Fruit fly (Drosophila melanogaster): ENCODE data around the gene CG13784.

Gene CG13784

DNA sequence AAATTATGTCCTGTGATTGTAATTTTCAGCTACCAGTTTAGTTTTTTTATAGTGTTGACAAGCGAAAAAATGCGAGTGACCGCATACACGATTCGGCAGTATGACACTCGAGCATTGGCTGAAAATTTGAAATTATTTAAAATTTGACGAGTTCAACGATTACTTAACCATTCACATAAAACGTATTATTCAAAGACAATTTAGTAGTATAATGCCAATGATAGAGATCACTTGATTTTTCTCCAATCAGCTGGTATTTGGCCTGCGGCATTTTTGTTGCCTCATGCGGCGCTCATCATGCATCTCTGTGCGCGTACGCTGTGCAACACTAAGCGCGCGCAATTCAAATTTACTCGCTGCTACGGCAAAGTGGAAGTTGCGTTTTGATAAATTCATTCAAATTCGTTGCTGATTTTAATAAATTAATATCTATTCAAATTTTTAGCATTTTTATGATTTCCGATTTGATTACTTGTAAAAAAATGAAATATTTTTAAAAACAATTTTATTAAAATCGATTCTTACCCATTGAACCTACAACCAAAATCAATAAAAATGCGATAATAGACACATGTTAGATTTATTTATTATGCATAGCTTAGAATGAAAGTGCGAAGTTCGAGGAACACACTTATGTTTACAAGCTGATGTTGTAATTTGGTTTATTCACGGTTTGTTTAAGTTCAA lies 25.3 kb downstream of the CG13784 start, which contains the start of gene CG4497 (continued):
- peak; percentile 77 for TF ChIP-seq btn (GFP tag; optimal IDR thresholded peaks at IDR 0.05)
- peak; percentile 78 for TF ChIP-seq CG7987 (GFP tag; optimal IDR thresholded peaks at IDR 0.05)
- peak; percentile 94 for TF ChIP-seq CG9215 (GFP tag; IDR thresholded peaks at IDR 0.05)
- no peak for TF ChIP-seq lov (optimal IDR thresholded peaks at IDR 0.05)
- peak; percentile 88 for TF ChIP-seq lov (GFP tag; IDR thresholded peaks at IDR 0.05)
- peak; percentile 95 for TF ChIP-seq bab2 (GFP tag; optimal IDR thresholded peaks at IDR 0.05)
- peak; percentile 98 for TF ChIP-seq Hsf (GFP tag; optimal IDR thresholded peaks at IDR 0.05)
- TF ChIP-seq CG18011 (GFP tag; optimal IDR thresholded peaks at IDR 0.05): peak; percentile 88
- TF ChIP-seq slou (GFP tag; optimal IDR thresholded peaks at IDR 0.05): peak; percentile 93
- peak; percentile 86 for TF ChIP-seq en (GFP tag; optimal IDR thresholded peaks at IDR 0.05)
- peak; percentile 92 for TF ChIP-seq croc (GFP tag; conservative IDR thresholded peaks at IDR 0.05)
- TF ChIP-seq CG10543 (GFP tag; optimal IDR thresholded peaks at IDR 0.05): peak; percentile 87
- no peak for TF ChIP-seq pita (GFP tag; optimal IDR thresholded peaks at IDR 0.05)
- TF ChIP-seq CG9876 (GFP tag; optimal IDR thresholded peaks at IDR 0.05): peak; percentile 98
- TF ChIP-seq Vsx1 (GFP tag; optimal IDR thresholded peaks at IDR 0.05): peak; percentile 62
- TF ChIP-seq toy (GFP tag; IDR thresholded peaks at IDR 0.05): peak; percentile 76
- TF ChIP-seq HmgD (GFP tag; optimal IDR thresholded peaks at IDR 0.05): peak; percentile 92
- peak; percentile 92 for TF ChIP-seq ttk (GFP tag; IDR thresholded peaks at IDR 0.05)
- peak; percentile 93 for TF ChIP-seq CHES-1-like (GFP tag; optimal IDR thresholded peaks at IDR 0.05)
- peak; percentile 26 for TF ChIP-seq CG6813 (GFP tag; optimal IDR thresholded peaks at IDR 0.05)
- peak; percentile 82 for TF ChIP-seq Poxn (GFP tag; IDR thresholded peaks at IDR 0.05)
- peak; percentile 90 for TF ChIP-seq Gug (GFP tag; IDR thresholded peaks at IDR 0.05)
- TF ChIP-seq CG17359 (tag; optimal IDR thresholded peaks at IDR 0.05): peak; percentile 77
- no peak for TF ChIP-seq h (optimal IDR thresholded peaks at IDR 0.05)
- peak; percentile 20 for TF ChIP-seq CG17568 (GFP tag; optimal IDR thresholded peaks at IDR 0.05)
- TF ChIP-seq CG12219 (GFP tag; optimal IDR thresholded peaks at IDR 0.05): peak; percentile 48
- peak; percentile 89 for TF ChIP-seq al (GFP tag; IDR thresholded peaks at IDR 0.05)
- TF ChIP-seq HLH54F (GFP tag; optimal IDR thresholded peaks at IDR 0.05): peak; percentile 98
- peak; percentile 66 for TF ChIP-seq CG11085 (GFP tag; IDR thresholded peaks at IDR 0.05)
- peak; percentile 92 for TF ChIP-seq Gsc (GFP tag; IDR thresholded peaks at IDR 0.05)
- TF ChIP-seq nerfin-2 (GFP tag; IDR thresholded peaks at IDR 0.05; ENCODE audit: partially characterized antibody): peak; percentile 85
- TF ChIP-seq CG4404 (GFP tag; IDR thresholded peaks at IDR 0.05): peak; percentile 98
- peak; percentile 93 for TF ChIP-seq knrl (GFP tag; IDR thresholded peaks at IDR 0.05; ENCODE audit: partially characterized antibody)
- peak; percentile 54 for TF ChIP-seq unc-4 (GFP tag; IDR thresholded peaks at IDR 0.05; ENCODE audit: partially characterized antibody)
- TF ChIP-seq CG9437 (GFP tag; optimal IDR thresholded peaks at IDR 0.05): peak; percentile 78
- TF ChIP-seq CG17829 (tag; optimal IDR thresholded peaks at IDR 0.05): peak; percentile 82
- peak; percentile 96 for TF ChIP-seq gem (tag; optimal IDR thresholded peaks at IDR 0.05)
- TF ChIP-seq odd (GFP tag; optimal IDR thresholded peaks at IDR 0.05): peak; percentile 44
- peak; percentile 62; the same call in 1 of the 2 replicates for TF ChIP-seq cas (GFP tag; IDR thresholded peaks at IDR 0.05)
- peak; percentile 54 for TF ChIP-seq Hr39 (optimal IDR thresholded peaks at IDR 0.05)
- TF ChIP-seq Fer3 (tag; optimal IDR thresholded peaks at IDR 0.05): peak; percentile 85
- TF ChIP-seq CG12659 (GFP tag; optimal IDR thresholded peaks at IDR 0.05): peak; percentile 87
- TF ChIP-seq caup (GFP tag; optimal IDR thresholded peaks at IDR 0.05; ENCODE audit: severe bottlenecking): peak; percentile 89
- TF ChIP-seq CG9609 (GFP tag; optimal IDR thresholded peaks at IDR 0.05): peak; percentile 97
- TF ChIP-seq CG11093 (GFP tag; IDR thresholded peaks at IDR 0.05): peak; percentile 92
- peak; percentile 95 for TF ChIP-seq E2f1 (GFP tag; IDR thresholded peaks at IDR 0.05)
- TF ChIP-seq ac (GFP tag; optimal IDR thresholded peaks at IDR 0.05): no peak
- TF ChIP-seq PHDP (tag; optimal IDR thresholded peaks at IDR 0.05): peak; percentile 89
- TF ChIP-seq pan (optimal IDR thresholded peaks at IDR 0.05): no peak
- TF ChIP-seq pan (GFP tag; optimal IDR thresholded peaks at IDR 0.05 in 1 of 2, IDR thresholded peaks at IDR 0.05 in 1 of 2): peak in 1 of 2 experiments; percentile 92
- peak; percentile 78 for TF ChIP-seq org-1 (GFP tag; optimal IDR thresholded peaks at IDR 0.05)

Data from whole organism, embryonic.